Worm (Caenorhabditis elegans) whole organism, mixed stage, embryonic: Measurements from ENCODE around the gene chs-2.

ENCODE experiments used
- M03D4.4 ChIP-seq: sonication (generic microtip); optimal IDR thresholded peaks from 2 replicates; lab custom pipeline; 2017; ENCODE audit warnings: mild to moderate bottlenecking, missing genetic modification characterization, missing compliant biosample characterization
- bed-3 ChIP-seq: fragments of 200-800 bp; sonication (Bioruptor generic); optimal IDR thresholded peaks from 3 replicates; lab custom pipeline; 2018; ENCODE audit warnings: mild to moderate bottlenecking, missing genetic modification characterization, moderate library complexity, missing compliant biosample characterization
- ceh-39 ChIP-seq: fragments of 150-350 bp; optimal IDR thresholded peaks from 2 replicates; lab custom pipeline; 2014; ENCODE audit warnings: missing biosample characterization, missing genetic modification characterization
- ceh-43 ChIP-seq: fragments of 200-800 bp; sonication (Bioruptor generic); optimal IDR thresholded peaks from 2 replicates; lab custom pipeline; 2018; ENCODE audit warnings: mild to moderate bottlenecking, missing genetic modification characterization, moderate library complexity, missing compliant biosample characterization
- elt-3 ChIP-seq: fragments of 150-350 bp; optimal IDR thresholded peaks from 2 replicates; lab custom pipeline; 2014; ENCODE audit warnings: missing biosample characterization, missing genetic modification characterization
- flh-1 ChIP-seq: fragments of 200-800 bp; sonication (Bioruptor generic); optimal IDR thresholded peaks from 2 replicates; lab custom pipeline; 2018; ENCODE audit warnings: mild to moderate bottlenecking, missing genetic modification characterization, moderate library complexity, missing compliant biosample characterization
- hlh-1 ChIP-seq: fragments of 150-350 bp; optimal IDR thresholded peaks from 2 replicates; lab custom pipeline; 2014; ENCODE audit warnings: missing biosample characterization, missing genetic modification reagents, missing genetic modification characterization
- lin-13 ChIP-seq: fragments of 150-350 bp; optimal IDR thresholded peaks from 2 replicates; lab custom pipeline; 2014; ENCODE audit warnings: missing biosample characterization, missing genetic modification characterization
- lsy-2 ChIP-seq: fragments of 150-350 bp; optimal IDR thresholded peaks from 2 replicates; lab custom pipeline; 2014; ENCODE audit warnings: missing biosample characterization, missing genetic modification characterization
- mab-5 ChIP-seq: fragments of 150-350 bp; optimal IDR thresholded peaks from 2 replicates; lab custom pipeline; 2014; ENCODE audit warnings: missing biosample characterization, missing genetic modification characterization
- nhr-28 ChIP-seq: fragments of 150-350 bp; optimal IDR thresholded peaks from 2 replicates; lab custom pipeline; 2014; ENCODE audit warnings: missing biosample characterization, missing genetic modification characterization
- sem-2 ChIP-seq: fragments of 200-800 bp; sonication (Bioruptor generic); optimal IDR thresholded peaks from 2 replicates; lab custom pipeline; 2018; ENCODE audit warnings: mild to moderate bottlenecking, missing genetic modification characterization, missing compliant biosample characterization
- unc-39 ChIP-seq: fragments of 150-350 bp; optimal IDR thresholded peaks from 2 replicates; lab custom pipeline; 2014; ENCODE audit warnings: missing biosample characterization, missing genetic modification characterization
- unc-62 ChIP-seq: fragments of 150-350 bp; optimal IDR thresholded peaks from 2 replicates; lab custom pipeline; 2014; ENCODE audit warnings: missing biosample characterization, missing genetic modification reagents, missing genetic modification characterization
- zip-8 ChIP-seq: fragments of 150-350 bp; optimal IDR thresholded peaks from 2 replicates; lab custom pipeline; 2014; ENCODE audit warnings: missing biosample characterization, missing genetic modification characterization

chs-2 gene

DNA sequence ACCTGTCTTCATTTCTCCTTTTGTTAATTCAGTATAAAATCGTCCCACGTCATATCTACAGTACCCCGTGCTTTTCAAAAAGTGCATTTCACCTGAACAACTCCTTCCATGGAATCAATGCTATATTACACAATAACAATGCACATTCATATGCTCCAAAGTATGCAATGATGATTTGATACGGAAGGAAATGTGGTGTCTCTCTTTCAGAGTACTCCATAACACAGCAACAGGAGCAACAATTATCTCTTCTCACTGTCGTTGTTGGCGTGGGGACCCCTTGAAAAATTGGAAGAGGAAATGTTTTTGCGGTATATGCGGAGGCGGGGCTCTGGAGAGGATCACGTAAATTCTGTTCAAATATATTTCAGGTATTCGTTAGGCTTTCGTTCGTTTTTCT is 60.7 kb downstream of the chs-2 start, which contains the start of gene cat-2:
cat-2 (plus strand) TSS at position 301 of the 400 bp plus-strand sequence.
- TF ChIP-seq bed-3 (GFP tag; lab: Kevin White, UChicago) = no peak
- no peak for TF ChIP-seq ceh-43
- no peak for TF ChIP-seq ceh-39 (tag; lab: Kevin White, UChicago)
- no peak for TF ChIP-seq flh-1 (GFP tag; lab: Kevin White, UChicago)
- no peak for TF ChIP-seq unc-39 (tag; lab: Kevin White, UChicago)
- TF ChIP-seq hlh-1 = no peak
- TF ChIP-seq lin-13 (tag; lab: Kevin White, UChicago) = no peak
- no peak for TF ChIP-seq lsy-2 (tag; lab: Kevin White, UChicago)
- TF ChIP-seq nhr-28 (tag; lab: Kevin White, UChicago) = no peak
- TF ChIP-seq mab-5 (tag; lab: Kevin White, UChicago) = no peak
- TF ChIP-seq elt-3 (tag; lab: Kevin White, UChicago) = no peak
- no peak for TF ChIP-seq M03D4.4
- no peak for TF ChIP-seq zip-8 (tag; lab: Kevin White, UChicago)
- TF ChIP-seq unc-62 = no peak
- no peak for TF ChIP-seq sem-2
